Fruit fly (Drosophila melanogaster): ENCODE results near the gene Nemp.

Gene Nemp

DNA sequence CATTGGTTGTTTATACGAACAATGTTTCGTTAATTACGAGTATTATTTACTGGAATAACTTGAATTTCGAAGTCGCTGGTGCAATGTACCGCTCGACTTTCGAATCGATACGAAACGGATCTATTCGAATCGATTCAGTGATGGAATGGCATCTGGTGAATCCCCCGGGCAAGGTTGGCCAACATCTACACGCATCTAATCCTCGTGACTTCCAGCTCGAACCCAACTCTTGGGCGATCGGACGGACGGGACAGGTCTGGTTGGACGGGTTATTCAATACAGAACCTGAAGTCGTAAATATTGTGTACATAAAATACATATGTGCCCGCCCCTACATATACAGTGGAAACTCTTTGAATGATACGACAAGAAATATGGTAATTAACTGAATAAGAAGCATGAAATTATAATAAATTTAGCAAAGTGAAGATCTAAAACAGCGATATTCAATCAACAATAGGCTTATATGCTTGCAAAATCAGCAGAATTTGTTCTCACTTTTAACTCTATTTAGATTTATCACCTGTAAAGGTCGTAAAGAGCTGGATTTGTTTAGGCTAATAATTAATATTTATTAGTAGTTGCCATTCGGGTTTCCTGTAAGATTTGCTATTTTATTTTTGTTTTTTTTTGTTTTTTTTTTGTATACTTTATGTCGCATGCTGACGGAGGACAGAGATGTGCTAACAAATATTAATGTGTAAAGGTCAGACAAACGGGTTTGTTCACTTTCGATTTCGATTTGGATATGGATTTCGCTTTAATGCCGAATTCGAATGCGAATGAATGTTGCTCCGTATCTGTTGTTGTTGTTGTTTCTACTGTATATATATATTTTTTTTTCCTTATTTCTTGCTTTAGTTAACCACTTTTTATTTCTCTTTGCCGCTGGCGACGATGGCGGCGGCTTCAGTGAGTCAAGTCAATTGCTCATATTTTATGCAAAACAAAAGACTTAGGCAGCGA is 37.8 kb downstream of the Nemp start (continued):
- TF ChIP-seq MBD-R2 (GFP tag; IDR thresholded peaks at IDR 0.05): no peak
- TF ChIP-seq CG13894 (tag; optimal IDR thresholded peaks at IDR 0.05): peak; percentile 41
- TF ChIP-seq wdn (GFP tag; IDR thresholded peaks at IDR 0.05): no peak
- no peak for TF ChIP-seq stc (GFP tag; IDR thresholded peaks at IDR 0.05)
- TF ChIP-seq CG11093 (GFP tag; IDR thresholded peaks at IDR 0.05): no peak
- TF ChIP-seq CG4404 (GFP tag; IDR thresholded peaks at IDR 0.05): no peak
- no peak for TF ChIP-seq ttk (GFP tag; IDR thresholded peaks at IDR 0.05)
- TF ChIP-seq CG9797 (GFP tag; optimal IDR thresholded peaks at IDR 0.05): no peak
- TF ChIP-seq Stat92E (GFP tag; optimal IDR thresholded peaks at IDR 0.05): no peak
- no peak for TF ChIP-seq CG10321 (GFP tag; IDR thresholded peaks at IDR 0.05)
- no peak for TF ChIP-seq HHEX (GFP tag; optimal IDR thresholded peaks at IDR 0.05)
- no peak for TF ChIP-seq dmrt99B (tag; optimal IDR thresholded peaks at IDR 0.05)
- TF ChIP-seq CG43689 (GFP tag; IDR thresholded peaks at IDR 0.05): no peak
- no peak for TF ChIP-seq bcd (GFP tag; optimal IDR thresholded peaks at IDR 0.05)
- no peak for TF ChIP-seq NfI (GFP tag; optimal IDR thresholded peaks at IDR 0.05)
- TF ChIP-seq inv (GFP tag; IDR thresholded peaks at IDR 0.05; ENCODE audit: partially characterized antibody): no peak
- TF ChIP-seq Med (GFP tag): peak; percentile 48
- no peak for TF ChIP-seq cwo (GFP tag; optimal IDR thresholded peaks at IDR 0.05)
- no peak for TF ChIP-seq CG8388 (GFP tag; optimal IDR thresholded peaks at IDR 0.05)
- no peak for TF ChIP-seq CG15479 (GFP tag; optimal IDR thresholded peaks at IDR 0.05)
- TF ChIP-seq Trl (optimal IDR thresholded peaks at IDR 0.05): no peak
- TF ChIP-seq Trl (GFP tag; optimal IDR thresholded peaks at IDR 0.05): no peak
- no peak for TF ChIP-seq CG4854 (GFP tag; optimal IDR thresholded peaks at IDR 0.05)
- TF ChIP-seq HmgD (GFP tag; optimal IDR thresholded peaks at IDR 0.05): no peak
- no peak for TF ChIP-seq croc (GFP tag; conservative IDR thresholded peaks at IDR 0.05)
- no peak for TF ChIP-seq Poxn (GFP tag; IDR thresholded peaks at IDR 0.05)
- TF ChIP-seq ftz-f1 (GFP tag; optimal IDR thresholded peaks at IDR 0.05): no peak
- TF ChIP-seq sim (GFP tag; IDR thresholded peaks at IDR 0.05): no peak
- no peak for TF ChIP-seq Sin3A (optimal IDR thresholded peaks at IDR 0.05)
- TF ChIP-seq CG12769 (tag; optimal IDR thresholded peaks at IDR 0.05): peak; percentile 87
- no peak for TF ChIP-seq CG32767 (GFP tag; IDR thresholded peaks at IDR 0.05)
- TF ChIP-seq chinmo (GFP tag; IDR thresholded peaks at IDR 0.05; ENCODE audit: partially characterized antibody): 0 out of 4 replicates have a peak, but pooled peaks have one; percentile 36
- no peak for TF ChIP-seq ara (GFP tag; IDR thresholded peaks at IDR 0.05)
- no peak for TF ChIP-seq org-1 (GFP tag; optimal IDR thresholded peaks at IDR 0.05)
- no peak for TF ChIP-seq Tbp (GFP tag; optimal IDR thresholded peaks at IDR 0.05)
- no peak for TF ChIP-seq CG17359 (tag; optimal IDR thresholded peaks at IDR 0.05)
- no peak for TF ChIP-seq PHDP (tag; optimal IDR thresholded peaks at IDR 0.05)
- TF ChIP-seq Sox102F (GFP tag; optimal IDR thresholded peaks at IDR 0.05): no peak
- no peak for TF ChIP-seq CG30020 (tag; optimal IDR thresholded peaks at IDR 0.05)
- no peak for TF ChIP-seq Nf-YB (GFP tag; optimal IDR thresholded peaks at IDR 0.05)
- no peak for TF ChIP-seq Hr78 (GFP tag; optimal IDR thresholded peaks at IDR 0.05)

All from whole organism, embryonic.